Fruit fly (Drosophila melanogaster) whole organism, embryonic: ENCODE measurements around the gene spirit.

Experiments
- ATbp ChIP-seq: fragments of 200-800 bp; sonication (Bioruptor generic); optimal IDR thresholded peaks from 2 replicates; lab custom pipeline; 2017; ENCODE audit warnings: missing biosample characterization, mild to moderate bottlenecking, missing genetic modification characterization, missing genetic modification reagents
- Aef1 ChIP-seq: fragments of 200-800 bp; sonication (Bioruptor generic); IDR thresholded peaks from 3 replicates; pipeline ENCODE4 v1.3.6; 2022; ENCODE audit warnings: missing biosample characterization, missing genetic modification characterization
- Asciz ChIP-seq: fragments of 200-800 bp; sonication (Bioruptor generic); optimal IDR thresholded peaks from 2 replicates; lab custom pipeline; 2017; ENCODE audit warnings: missing biosample characterization, mild to moderate bottlenecking, missing genetic modification characterization, missing genetic modification reagents
- CG13287 ChIP-seq: fragments of 200-800 bp; sonication (Bioruptor generic); IDR thresholded peaks from 2 replicates; pipeline ENCODE4 v1.3.6; 2022; ENCODE audit warnings: missing biosample characterization, missing genetic modification characterization; ENCODE audit not compliant: partially characterized antibody
- CG13624 ChIP-seq: fragments of 200-800 bp; sonication (Bioruptor generic); optimal IDR thresholded peaks from 2 replicates; lab custom pipeline; 2016; ENCODE audit warnings: missing biosample characterization, missing genetic modification characterization
- CG13894 ChIP-seq: fragments of 200-800 bp; sonication (Bioruptor generic); optimal IDR thresholded peaks from 3 replicates; lab custom pipeline; 2018; ENCODE audit warnings: missing biosample characterization, mild to moderate bottlenecking, missing genetic modification characterization, moderate library complexity
- CG14441 ChIP-seq: fragments of 200-800 bp; sonication (Bioruptor generic); IDR thresholded peaks from 2 replicates; pipeline ENCODE4 v1.3.6; 2022; ENCODE audit warnings: missing biosample characterization, missing genetic modification characterization
- CG14667 ChIP-seq: fragments of 200-800 bp; sonication (Bioruptor generic); IDR thresholded peaks from 2 replicates; pipeline ENCODE4 v1.3.6; 2022; ENCODE audit warnings: missing biosample characterization, missing genetic modification characterization
- CG14710 ChIP-seq: fragments of 200-800 bp; sonication (Bioruptor generic); optimal IDR thresholded peaks from 3 replicates; lab custom pipeline; 2019; ENCODE audit warnings: missing biosample characterization, mild to moderate bottlenecking, missing genetic modification characterization, moderate library complexity
- CG14965 ChIP-seq: fragments of 200-800 bp; sonication (Bioruptor generic); optimal IDR thresholded peaks from 2 replicates; lab custom pipeline; 2016; ENCODE audit warnings: missing biosample characterization, missing genetic modification characterization, borderline replicate concordance
- CG15479 ChIP-seq: fragments of 200-800 bp; sonication (Bioruptor generic); optimal IDR thresholded peaks from 3 replicates; lab custom pipeline; 2019; ENCODE audit warnings: missing biosample characterization, mild to moderate bottlenecking, missing genetic modification characterization, moderate library complexity
- CG17328 ChIP-seq: fragments of 200-800 bp; sonication (Bioruptor generic); IDR thresholded peaks from 2 replicates; pipeline ENCODE4 v1.3.6; 2022; ENCODE audit warnings: missing biosample characterization, missing genetic modification characterization
- CG17361 ChIP-seq: fragments of 200-800 bp; sonication (Bioruptor generic); IDR thresholded peaks from 3 replicates; pipeline ENCODE4 v1.3.6; 2022; ENCODE audit warnings: missing biosample characterization, missing genetic modification characterization
- CG17568 ChIP-seq: fragments of 200-800 bp; sonication (Bioruptor generic); optimal IDR thresholded peaks from 2 replicates; lab custom pipeline; 2018; ENCODE audit warnings: missing biosample characterization, mild to moderate bottlenecking, missing genetic modification characterization, moderate library complexity
- CG4282 ChIP-seq: fragments of 200-800 bp; sonication (Bioruptor generic); optimal IDR thresholded peaks from 2 replicates; lab custom pipeline; 2016; ENCODE audit warnings: missing biosample characterization, missing genetic modification characterization
- CG4617 ChIP-seq: fragments of 200-800 bp; sonication (Bioruptor generic); optimal IDR thresholded peaks from 3 replicates; lab custom pipeline; 2016; ENCODE audit warnings: missing biosample characterization, missing genetic modification characterization, borderline replicate concordance
- CG6254 ChIP-seq: fragments of 200-800 bp; sonication (Bioruptor generic); optimal IDR thresholded peaks from 3 replicates; lab custom pipeline; 2017; ENCODE audit warnings: mild to moderate bottlenecking, missing biosample characterization, missing genetic modification reagents, missing genetic modification characterization
- CG6689 ChIP-seq: fragments of 200-800 bp; sonication (Bioruptor generic); IDR thresholded peaks from 2 replicates; pipeline ENCODE4 v1.3.6; 2022; ENCODE audit warnings: missing biosample characterization, missing genetic modification characterization
- CG7786 ChIP-seq: fragments of 200-800 bp; sonication (Bioruptor generic); optimal IDR thresholded peaks from 2 replicates; lab custom pipeline; 2016; ENCODE audit warnings: missing biosample characterization, missing genetic modification characterization
- CG8478 ChIP-seq: fragments of >200 bp; optimal IDR thresholded peaks from 2 replicates; lab custom pipeline; 2018
- CG9932 ChIP-seq: fragments of 200-800 bp; sonication (Bioruptor generic); IDR thresholded peaks from 2 replicates; pipeline ENCODE4 v1.3.6; 2022; ENCODE audit warnings: missing biosample characterization, missing genetic modification characterization
- Dek ChIP-seq: fragments of 200-800 bp; sonication (Bioruptor generic); optimal IDR thresholded peaks from 3 replicates; lab custom pipeline; 2019; ENCODE audit warnings: missing biosample characterization, mild to moderate bottlenecking, missing genetic modification characterization, moderate library complexity
- Ets65A ChIP-seq: fragments of 200-800 bp; sonication (Bioruptor generic); peaks from one replicate; lab custom pipeline; 2016; ENCODE audit warnings: missing biosample characterization, missing genetic modification characterization
- GATAe ChIP-seq: fragments of 200-800 bp; sonication (Bioruptor generic); conservative IDR thresholded peaks from 2 replicates; pipeline ENCODE4 v1.3.6; 2022; ENCODE audit warnings: missing biosample characterization, missing genetic modification characterization
- H15 ChIP-seq: fragments of 200-800 bp; sonication (Bioruptor generic); IDR thresholded peaks from 3 replicates; pipeline ENCODE4 v1.3.6; 2022; ENCODE audit warnings: missing biosample characterization, missing genetic modification characterization
- Hr78 ChIP-seq, 2 experiments: fragments of 200-800 bp in 1 of 2; fragments of >200 bp in 1 of 2; sonication (Bioruptor generic) in 1 of 2; optimal IDR thresholded peaks; 2 replicates each; lab custom pipeline; 2017 to 2019; ENCODE audit warnings: missing biosample characterization in 2 of 2, missing genetic modification characterization in 2 of 2, mild to moderate bottlenecking in 1 of 2, moderate library complexity in 1 of 2
- Kr ChIP-seq: fragments of 200-800 bp; sonication (Bioruptor generic); optimal IDR thresholded peaks from 2 replicates; lab custom pipeline; 2017; ENCODE audit warnings: missing biosample characterization, mild to moderate bottlenecking, missing genetic modification characterization
- Lim3 ChIP-seq: fragments of 200-800 bp; sonication (Bioruptor generic); IDR thresholded peaks from 2 replicates; pipeline ENCODE4 v1.3.6; 2022; ENCODE audit warnings: missing biosample characterization, missing genetic modification characterization
- MTF-1 ChIP-seq: fragments of 200-800 bp; sonication (Bioruptor generic); optimal IDR thresholded peaks from 2 replicates; lab custom pipeline; 2018; ENCODE audit warnings: missing biosample characterization, mild to moderate bottlenecking, missing genetic modification characterization, borderline replicate concordance
- Optix ChIP-seq: fragments of 200-800 bp; sonication (Bioruptor generic); IDR thresholded peaks from 3 replicates; pipeline ENCODE4 v1.3.6; 2022; ENCODE audit warnings: missing biosample characterization, missing genetic modification characterization
- Pdp1 ChIP-seq, 2 experiments: fragments of 200-800 bp; sonication (Bioruptor generic); optimal IDR thresholded peaks; 3 replicates each; lab custom pipeline; 2016; ENCODE audit warnings: missing biosample characterization in 2 of 2, missing genetic modification characterization in 2 of 2, mild to moderate bottlenecking in 1 of 2, moderate library complexity in 1 of 2
- ac ChIP-seq: fragments of 200-800 bp; sonication (Bioruptor generic); optimal IDR thresholded peaks from 3 replicates; lab custom pipeline; 2017; ENCODE audit warnings: missing biosample characterization, mild to moderate bottlenecking, missing genetic modification characterization
- aop ChIP-seq: fragments of 200-800 bp; sonication (Bioruptor generic); IDR thresholded peaks from 2 replicates; pipeline ENCODE4 v1.3.6; 2022; ENCODE audit warnings: missing biosample characterization, missing genetic modification characterization
- ase ChIP-seq: fragments of 200-800 bp; sonication (Bioruptor generic); IDR thresholded peaks from 3 replicates; pipeline ENCODE4 v1.3.6; 2022; ENCODE audit warnings: missing biosample characterization, missing genetic modification characterization
- fd3F ChIP-seq: fragments of 200-800 bp; sonication (Bioruptor generic); optimal IDR thresholded peaks from 2 replicates; lab custom pipeline; 2018; ENCODE audit warnings: missing biosample characterization, mild to moderate bottlenecking, missing genetic modification characterization, moderate library complexity
- fru ChIP-seq: fragments of >200 bp; optimal IDR thresholded peaks from 2 replicates; lab custom pipeline; 2017
- gfzf ChIP-seq: fragments of 200-800 bp; sonication (Bioruptor generic); optimal IDR thresholded peaks from 2 replicates; lab custom pipeline; 2016; ENCODE audit warnings: missing biosample characterization, mild to moderate bottlenecking, missing genetic modification characterization, moderate library complexity
- ham ChIP-seq: fragments of 200-800 bp; sonication (Bioruptor generic); IDR thresholded peaks from 2 replicates; pipeline ENCODE4 v1.3.6; 2022; ENCODE audit warnings: missing biosample characterization, missing genetic modification characterization
- hbn ChIP-seq: fragments of 200-800 bp; sonication (Bioruptor generic); IDR thresholded peaks from 2 replicates; pipeline ENCODE4 v1.3.6; 2022; ENCODE audit warnings: missing biosample characterization, missing genetic modification characterization; ENCODE audit not compliant: partially characterized antibody
- kni ChIP-seq: fragments of 200-800 bp; sonication (Bioruptor generic); optimal IDR thresholded peaks from 3 replicates; lab custom pipeline; 2017; ENCODE audit warnings: mild to moderate bottlenecking, missing biosample characterization, missing genetic modification reagents, missing genetic modification characterization
- nerfin-2 ChIP-seq: fragments of 200-800 bp; sonication (Bioruptor generic); IDR thresholded peaks from 2 replicates; pipeline ENCODE4 v1.3.6; 2022; ENCODE audit warnings: missing biosample characterization, missing genetic modification characterization; ENCODE audit not compliant: partially characterized antibody
- rib ChIP-seq: fragments of 200-800 bp; sonication (Bioruptor generic); IDR thresholded peaks from 2 replicates; pipeline ENCODE4 v1.3.6; 2022; ENCODE audit warnings: missing biosample characterization, missing genetic modification characterization
- run ChIP-seq: fragments of 200-800 bp; sonication (Bioruptor generic); optimal IDR thresholded peaks from 3 replicates; lab custom pipeline; 2018; ENCODE audit warnings: missing biosample characterization, mild to moderate bottlenecking, missing genetic modification characterization
- sc ChIP-seq, 3 experiments: fragments of >200 bp in 2 of 3; fragments of 200-800 bp in 1 of 3; sonication (Bioruptor generic) in 1 of 3; optimal IDR thresholded peaks; 2 replicates in 2 of 3; 3 replicates in 1 of 3; lab custom pipeline; 2017; ENCODE audit warnings: mild to moderate bottlenecking in 1 of 3, missing biosample characterization in 1 of 3, missing genetic modification characterization in 1 of 3, missing genetic modification reagents in 1 of 3
- sd ChIP-seq: fragments of 200-800 bp; sonication (Bioruptor generic); optimal IDR thresholded peaks from 3 replicates; lab custom pipeline; 2018; ENCODE audit warnings: missing biosample characterization, mild to moderate bottlenecking, missing genetic modification characterization, moderate library complexity
- sqz ChIP-seq: fragments of 200-800 bp; sonication (Bioruptor generic); optimal IDR thresholded peaks from 3 replicates; lab custom pipeline; 2018; ENCODE audit warnings: missing biosample characterization, mild to moderate bottlenecking, missing genetic modification characterization
- tio ChIP-seq: fragments of 200-800 bp; sonication (Bioruptor generic); optimal IDR thresholded peaks from 2 replicates; lab custom pipeline; 2017; ENCODE audit warnings: missing biosample characterization, missing genetic modification characterization, inconsistent platforms
- twi ChIP-seq: fragments of 200-800 bp; optimal IDR thresholded peaks from 2 replicates; lab custom pipeline; 2019; ENCODE audit warnings: missing biosample characterization, mild to moderate bottlenecking, missing genetic modification characterization, moderate library complexity
- vfl ChIP-seq: fragments of 200-800 bp; sonication (Bioruptor generic); optimal IDR thresholded peaks from 2 replicates; lab custom pipeline; 2016; ENCODE audit warnings: missing biosample characterization, missing genetic modification characterization
- vvl ChIP-seq: fragments of 200-800 bp; sonication (Bioruptor generic); IDR thresholded peaks from 2 replicates; pipeline ENCODE4 v1.3.6; 2022; ENCODE audit warnings: missing biosample characterization, missing genetic modification characterization

spirit gene

DNA sequence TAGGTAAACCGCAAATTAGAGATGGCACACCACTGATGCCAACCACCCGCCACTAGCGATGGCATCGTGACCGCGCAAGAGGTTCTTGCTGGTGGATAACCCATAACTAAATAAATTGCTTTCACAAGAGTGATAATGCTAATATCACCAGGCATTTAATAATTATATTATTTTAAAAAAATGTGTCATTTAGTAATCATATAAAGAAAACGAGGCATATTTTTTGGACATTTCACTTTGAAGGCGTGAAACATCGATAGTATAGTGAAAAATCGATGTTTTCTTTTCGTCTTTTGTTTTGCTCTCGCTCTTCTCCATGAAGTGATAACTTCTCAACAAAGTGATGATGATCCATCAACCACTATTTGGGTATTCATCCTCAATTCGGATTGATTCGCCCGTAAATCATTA, 14.6 kb downstream of the spirit start, which contains the start of gene IntS4 (continued):
- 0 out of 2 replicates have a peak, but pooled peaks have one; percentile 50 for TF ChIP-seq vvl (GFP tag; lab: Robert Waterston, UW)
- peak; percentile 51 for TF ChIP-seq CG4617
- TF ChIP-seq H15 (GFP tag; lab: Robert Waterston, UW), result no peak
- peak; percentile 91 for TF ChIP-seq Ets65A (GFP tag; lab: Kevin White, UChicago)
- peak; percentile 71 for TF ChIP-seq CG15479 (GFP tag; lab: Kevin White, UChicago)
- peak; percentile 64; the same call in 2 of the 3 replicates for TF ChIP-seq CG17361 (GFP tag; lab: Robert Waterston, UW)
- TF ChIP-seq CG6689, result peak; percentile 55
- no peak for TF ChIP-seq sc (optimal IDR thresholded peaks at IDR 0.05; lab: Kevin White, UChicago)
- peak; percentile 24 for TF ChIP-seq sc (GFP tag; optimal IDR thresholded peaks at IDR 0.05; lab: Kevin White, UChicago)
- no peak for TF ChIP-seq fru (lab: Kevin White, UChicago)
- TF ChIP-seq CG9932 (GFP tag; lab: Robert Waterston, UW), result peak; percentile 91
- TF ChIP-seq MTF-1 (GFP tag; lab: Kevin White, UChicago), result no peak
- peak; percentile 47 for TF ChIP-seq fd3F
- peak; percentile 41 for TF ChIP-seq CG17568
- TF ChIP-seq Dek (tag; lab: Kevin White, UChicago), result peak; percentile 61
- TF ChIP-seq GATAe (GFP tag; lab: Robert Waterston, UW), result no peak
- no peak for TF ChIP-seq CG4282
- TF ChIP-seq twi (tag; lab: Kevin White, UChicago), result peak; percentile 47
- no peak for TF ChIP-seq ATbp (GFP tag; lab: Kevin White, UChicago)
- no peak for TF ChIP-seq tio (GFP tag; lab: Kevin White, UChicago)
- TF ChIP-seq CG13287 (GFP tag; lab: Robert Waterston, UW), result peak; percentile 97
- no peak for TF ChIP-seq Kr
- no peak for TF ChIP-seq Asciz
- TF ChIP-seq ase (GFP tag; lab: Robert Waterston, UW), result peak; percentile 51; the same call in 1 of the 3 replicates
- TF ChIP-seq ham (GFP tag; lab: Robert Waterston, UW), result no peak
- no peak for TF ChIP-seq CG8478 (lab: Kevin White, UChicago)
- peak; percentile 50; the same call in 2 of the 3 replicates for TF ChIP-seq Aef1 (GFP tag; lab: Robert Waterston, UW)
- peak; percentile 83; the same call in 1 of the 2 replicates for TF ChIP-seq nerfin-2
- peak in 1 of 2 experiments; percentile 56 for TF ChIP-seq Pdp1 (GFP tag; optimal IDR thresholded peaks at IDR 0.05; lab: Kevin White, UChicago)
- TF ChIP-seq CG14667 (GFP tag; lab: Robert Waterston, UW), result no peak; the same call in 1 of the 2 replicates
- TF ChIP-seq gfzf (GFP tag; lab: Kevin White, UChicago), result peak; percentile 4
- TF ChIP-seq kni (GFP tag; lab: Kevin White, UChicago), result peak; percentile 4
- no peak for TF ChIP-seq Hr78 (GFP tag; optimal IDR thresholded peaks at IDR 0.05; lab: Kevin White, UChicago)
- TF ChIP-seq CG13624, result peak; percentile 33
- peak; percentile 71 for TF ChIP-seq vfl (GFP tag; lab: Kevin White, UChicago)
- peak; percentile 74 for TF ChIP-seq CG14710 (tag; lab: Kevin White, UChicago)
- TF ChIP-seq CG13894 (tag; lab: Kevin White, UChicago), result no peak
- TF ChIP-seq CG7786 (GFP tag; lab: Kevin White, UChicago), result no peak
- no peak for TF ChIP-seq aop (GFP tag; lab: Robert Waterston, UW)
- no peak for TF ChIP-seq sd (tag; lab: Kevin White, UChicago)
- TF ChIP-seq ac, result no peak
- TF ChIP-seq CG6254 (GFP tag; lab: Kevin White, UChicago), result no peak
- TF ChIP-seq rib (GFP tag; lab: Robert Waterston, UW), result 0 out of 2 replicates have a peak, but pooled peaks have one; percentile 35
- TF ChIP-seq hbn (GFP tag; lab: Robert Waterston, UW), result peak; percentile 96
- no peak for TF ChIP-seq sqz (GFP tag; lab: Kevin White, UChicago)
- TF ChIP-seq Lim3 (GFP tag; lab: Robert Waterston, UW), result no peak
- peak; percentile 68 for TF ChIP-seq CG14441 (GFP tag; lab: Robert Waterston, UW)
- peak; percentile 55 for TF ChIP-seq CG17328 (GFP tag; lab: Robert Waterston, UW)
- TF ChIP-seq run (tag; lab: Kevin White, UChicago), result peak; percentile 81
- TF ChIP-seq CG14965 (GFP tag; lab: Kevin White, UChicago), result no peak
- no peak for TF ChIP-seq Optix (GFP tag; lab: Robert Waterston, UW)
